Worm (Caenorhabditis elegans): ENCODE measurements around the gene panl-2.

Gene panl-2

DNA sequence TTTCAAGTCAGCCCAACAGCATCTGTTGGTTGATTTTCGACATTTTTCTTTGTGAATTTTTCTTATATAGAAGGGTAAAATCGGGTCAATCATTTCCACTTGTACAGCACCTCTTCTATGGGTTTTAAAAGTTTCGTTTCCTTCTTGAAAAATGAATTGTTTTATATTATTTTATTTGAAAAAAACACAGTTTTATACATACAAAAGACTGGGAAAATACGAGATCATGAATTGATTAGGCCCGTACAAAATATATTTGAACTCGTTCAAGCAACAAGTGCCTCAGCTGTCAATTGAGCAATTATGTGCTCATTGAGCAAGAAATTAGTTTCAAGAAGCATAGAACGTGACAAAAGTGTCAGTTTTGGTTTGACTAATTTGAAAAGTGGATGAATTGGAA is 34.2 kb upstream of the panl-2 start:
- TF ChIP-seq fos-1 (tag; optimal IDR thresholded peaks at IDR 0.05) (no peak), sem-4 (tag; optimal IDR thresholded peaks at IDR 0.05) (no peak), mab-5 (tag; optimal IDR thresholded peaks at IDR 0.05) (no peak), R02D3.7 (tag; optimal IDR thresholded peaks at IDR 0.05) (no peak), unc-39 (tag; optimal IDR thresholded peaks at IDR 0.05) (no peak), nhr-23 (tag; optimal IDR thresholded peaks at IDR 0.05) (no peak), nhr-12 (tag; optimal IDR thresholded peaks at IDR 0.05) (no peak), peb-1 (tag; optimal IDR thresholded peaks at IDR 0.05) (no peak), gmeb-1 (tag; optimal IDR thresholded peaks at IDR 0.05) (no peak), ceh-82 (tag; optimal IDR thresholded peaks at IDR 0.05) (no peak), nhr-21 (tag; optimal IDR thresholded peaks at IDR 0.05) (no peak), ztf-1 (GFP tag; conservative IDR thresholded peaks at IDR 0.05) (no peak), crh-2 (tag; optimal IDR thresholded peaks at IDR 0.05) (no peak)

DNA sequence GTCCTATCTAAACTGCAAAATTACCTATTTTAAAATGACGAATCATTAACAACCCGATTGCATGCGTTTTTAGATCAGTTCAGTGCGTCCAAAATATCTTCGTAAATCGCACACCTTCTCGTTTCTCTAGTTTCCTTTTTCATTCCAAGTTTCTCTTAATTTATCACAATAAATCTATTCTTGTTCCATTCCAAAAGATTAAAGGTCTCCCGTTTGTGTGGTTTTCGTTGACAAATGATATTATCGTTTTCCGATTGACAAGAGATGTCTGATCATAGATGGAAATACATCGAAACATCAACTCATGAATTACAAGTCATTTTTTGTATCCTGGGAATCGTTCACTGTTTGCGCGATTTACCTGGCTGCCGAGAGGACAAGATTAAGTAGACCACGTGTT is 25.2 kb upstream of the panl-2 start:
- no peak for TF ChIP-seq lin-39 (tag; optimal IDR thresholded peaks at IDR 0.05)
- TF ChIP-seq dmd-4 (tag; optimal IDR thresholded peaks at IDR 0.05): no peak
- peak; percentile 32 for TF ChIP-seq sma-9 (GFP tag; optimal IDR thresholded peaks at IDR 0.05)
- no peak for TF ChIP-seq sma-9 (tag; optimal IDR thresholded peaks at IDR 0.05)
- TF ChIP-seq peb-1 (tag; optimal IDR thresholded peaks at IDR 0.05): no peak
- TF ChIP-seq nhr-21 (tag; optimal IDR thresholded peaks at IDR 0.05): peak; percentile 42

DNA sequence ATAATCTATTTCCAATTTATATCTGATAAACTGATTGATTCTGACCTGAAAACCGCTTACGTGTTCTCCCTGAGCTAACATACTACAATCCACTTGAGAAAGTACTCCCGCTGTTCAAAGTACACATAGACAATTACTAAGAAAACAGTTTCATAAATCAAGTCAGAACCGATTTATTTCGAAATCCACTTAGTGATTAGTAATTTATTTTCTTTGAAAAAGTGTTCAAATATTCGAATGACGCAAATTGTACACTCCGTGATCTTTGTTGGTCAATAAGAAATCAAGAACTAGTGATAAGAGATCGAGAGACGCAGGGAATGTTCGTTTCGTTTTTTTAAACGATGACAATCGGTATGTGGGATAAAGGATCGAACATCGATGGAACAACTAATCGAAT is 24.6 kb upstream of the panl-2 start:
- no peak for TF ChIP-seq lin-13 (GFP tag; optimal IDR thresholded peaks at IDR 0.05)
- TF ChIP-seq nhr-77 (tag; optimal IDR thresholded peaks at IDR 0.05): no peak
- no peak for TF ChIP-seq mbf-1 (tag; optimal IDR thresholded peaks at IDR 0.05)
- no peak for TF ChIP-seq ztf-11 (tag; optimal IDR thresholded peaks at IDR 0.05)
- TF ChIP-seq nhr-23 (tag; optimal IDR thresholded peaks at IDR 0.05): no peak
- TF ChIP-seq nhr-11 (tag; optimal IDR thresholded peaks at IDR 0.05): no peak
- TF ChIP-seq fos-1 (tag; optimal IDR thresholded peaks at IDR 0.05): peak; percentile 52
- TF ChIP-seq F13H6.1 (tag; optimal IDR thresholded peaks at IDR 0.05): peak; percentile 42

DNA sequence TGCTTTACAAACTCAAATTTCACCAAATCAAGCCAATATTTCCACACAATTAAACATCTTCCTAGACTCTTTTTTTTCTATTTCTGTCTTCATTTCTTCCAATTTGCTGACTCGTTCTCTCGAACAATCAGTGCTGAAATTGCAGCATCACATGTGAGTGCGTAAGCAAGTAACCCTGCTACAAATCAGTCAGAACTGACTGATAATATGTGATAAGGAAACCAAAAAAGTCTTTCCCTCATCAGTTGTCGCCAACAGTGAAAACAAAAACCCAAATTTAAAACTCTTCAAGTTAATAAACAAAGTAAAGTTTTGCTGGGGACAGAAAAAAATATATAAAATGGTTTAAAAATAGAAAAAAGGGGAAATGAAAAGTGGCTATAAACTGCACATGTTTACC is 23.5 kb upstream of the panl-2 start:
- no peak for TF ChIP-seq snpc-4 (tag; optimal IDR thresholded peaks at IDR 0.05)
- no peak for TF ChIP-seq nhr-10 (tag; optimal IDR thresholded peaks at IDR 0.05)
- peak; percentile 37 for TF ChIP-seq gmeb-1 (tag; optimal IDR thresholded peaks at IDR 0.05)
- peak; percentile 90 for TF ChIP-seq fos-1 (tag; optimal IDR thresholded peaks at IDR 0.05)

DNA sequence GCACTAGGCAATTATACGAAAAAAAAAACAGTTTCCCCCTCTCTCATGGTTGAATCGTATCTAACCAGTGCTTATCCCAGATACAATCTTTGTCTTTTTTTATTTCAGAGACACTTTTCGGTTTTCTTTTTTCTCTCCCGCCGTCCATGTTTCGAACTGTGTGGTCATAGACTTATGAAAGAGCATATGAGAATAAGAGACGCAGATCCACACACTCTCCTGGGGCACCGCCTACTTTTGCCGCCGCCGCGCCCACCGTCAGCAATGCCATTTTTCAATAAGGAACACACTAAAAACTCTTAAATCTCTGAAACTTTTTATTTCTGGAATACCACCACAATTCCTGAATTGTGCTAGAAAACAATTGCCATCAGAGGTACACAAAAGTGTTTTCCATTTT is 22.0 kb upstream of the panl-2 start, which contains the start of gene prk-1:
Gene prk-1 (plus strand): TSS at position 269 of the 400 bp plus-strand sequence.
- TF ChIP-seq Y55F3AM.14 (GFP tag; optimal IDR thresholded peaks at IDR 0.05) (no peak), C34F6.9 (tag; optimal IDR thresholded peaks at IDR 0.05) (no peak), nhr-21 (tag; optimal IDR thresholded peaks at IDR 0.05) (no peak), elt-3 (tag; optimal IDR thresholded peaks at IDR 0.05) (no peak), gmeb-1 (tag; optimal IDR thresholded peaks at IDR 0.05) (no peak), egl-27 (tag; optimal IDR thresholded peaks at IDR 0.05) (no peak), lsy-2 (tag; optimal IDR thresholded peaks at IDR 0.05) (no peak)

DNA sequence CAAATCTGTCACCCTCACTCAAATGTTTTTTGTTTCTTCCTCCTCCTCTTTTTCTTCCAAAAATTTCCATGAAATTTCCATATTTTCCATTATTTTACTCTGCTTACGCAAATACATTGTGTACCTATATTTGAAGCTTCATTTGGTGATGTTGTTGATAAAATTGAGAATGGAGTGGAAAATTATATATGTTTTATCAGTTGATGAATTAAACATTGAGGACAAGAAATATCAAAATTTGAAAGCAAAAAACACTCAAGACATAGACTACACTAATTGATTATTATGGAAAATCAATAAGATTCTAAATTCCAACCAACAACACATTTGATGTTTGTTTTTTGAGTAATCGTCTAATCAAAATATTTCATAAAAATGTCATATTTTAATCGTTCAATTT is 21.3 kb upstream of the panl-2 start:
- TF ChIP-seq fos-1 (tag; optimal IDR thresholded peaks at IDR 0.05) (peak; percentile 63), ama-1 (optimal IDR thresholded peaks at IDR 0.05) (no peak)

DNA sequence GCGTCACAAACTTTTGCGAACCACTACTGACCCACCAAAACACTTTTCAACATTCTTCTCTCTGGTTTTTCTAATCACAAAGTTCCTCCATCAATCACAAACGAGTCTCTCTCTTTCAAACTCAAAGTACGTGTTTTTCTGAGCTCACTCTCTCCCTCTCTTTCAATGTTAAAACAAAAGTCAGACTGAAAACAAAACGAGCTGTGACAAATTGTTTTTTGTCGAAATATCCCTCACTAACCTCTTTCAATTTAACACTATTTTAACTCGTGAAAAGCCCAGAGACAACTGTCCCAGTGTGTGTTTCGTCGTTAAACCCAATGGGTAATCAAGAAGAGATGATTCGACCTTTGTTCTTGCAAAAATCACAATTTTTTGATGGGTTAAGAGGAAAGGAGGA is 20.1 kb upstream of the panl-2 start:
- TF ChIP-seq mab-5 (tag; optimal IDR thresholded peaks at IDR 0.05) (peak; percentile 55), F13H6.1 (tag; optimal IDR thresholded peaks at IDR 0.05) (peak; percentile 87), blmp-1 (tag; optimal IDR thresholded peaks at IDR 0.05; ENCODE audit: insufficient read depth) (no peak), lin-39 (tag; optimal IDR thresholded peaks at IDR 0.05) (peak; percentile 12), lin-13 (GFP tag; optimal IDR thresholded peaks at IDR 0.05) (peak; percentile 4), fos-1 (tag; optimal IDR thresholded peaks at IDR 0.05) (no peak), nhr-129 (tag; optimal IDR thresholded peaks at IDR 0.05) (peak; percentile 82), lin-11 (tag; optimal IDR thresholded peaks at IDR 0.05) (no peak), C34F6.9 (tag; optimal IDR thresholded peaks at IDR 0.05) (peak; percentile 70), snpc-4 (tag; optimal IDR thresholded peaks at IDR 0.05) (no peak), ztf-1 (GFP tag; conservative IDR thresholded peaks at IDR 0.05) (no peak), egl-27 (tag; optimal IDR thresholded peaks at IDR 0.05) (peak; percentile 13), peb-1 (tag; optimal IDR thresholded peaks at IDR 0.05) (no peak), ceh-82 (tag; optimal IDR thresholded peaks at IDR 0.05) (no peak), nhr-12 (tag; optimal IDR thresholded peaks at IDR 0.05) (no peak), lsy-2 (tag; optimal IDR thresholded peaks at IDR 0.05) (peak in 1 of 2 experiments; percentile 78), ceh-16 (tag; optimal IDR thresholded peaks at IDR 0.05) (no peak), ZK546.5 (tag; optimal IDR thresholded peaks at IDR 0.05) (no peak), elt-3 (tag; optimal IDR thresholded peaks at IDR 0.05) (no peak), dmd-4 (tag; optimal IDR thresholded peaks at IDR 0.05) (no peak), sem-4 (tag; optimal IDR thresholded peaks at IDR 0.05) (peak; percentile 40), mbf-1 (tag; optimal IDR thresholded peaks at IDR 0.05) (no peak), ztf-4 (tag; optimal IDR thresholded peaks at IDR 0.05) (peak; percentile 76), skn-1 (tag; optimal IDR thresholded peaks at IDR 0.05) (no peak), unc-62 (GFP tag; optimal IDR thresholded peaks at IDR 0.05) (peak; percentile 62), nhr-6 (tag; optimal IDR thresholded peaks at IDR 0.05) (peak; percentile 60), sma-9 (GFP tag; optimal IDR thresholded peaks at IDR 0.05) (peak; percentile 74), sma-9 (tag; optimal IDR thresholded peaks at IDR 0.05) (no peak)

All from whole organism, L2 larva.